Worm (Caenorhabditis elegans) whole organism, early embryonic: ENCODE measurements around the gene lin-33.

Experiments
- B0310.2 ChIP-seq: sonication (generic microtip); optimal IDR thresholded peaks from 2 replicates; lab custom pipeline; 2016; ENCODE audit warnings: mild to moderate bottlenecking, missing genetic modification characterization, missing compliant biosample characterization
- F13C5.2 ChIP-seq: sonication (generic microtip); optimal IDR thresholded peaks from 2 replicates; lab custom pipeline; 2017; ENCODE audit warnings: mild to moderate bottlenecking, missing genetic modification characterization, inconsistent platforms, missing compliant biosample characterization
- aly-1 ChIP-seq: sonication (generic microtip); optimal IDR thresholded peaks from 2 replicates; lab custom pipeline; 2016; ENCODE audit warnings: missing genetic modification characterization, missing compliant biosample characterization
- ama-1 ChIP-seq: fragments of 150-350 bp; optimal IDR thresholded peaks from 2 replicates; lab custom pipeline; 2014
- ceh-13 ChIP-seq: fragments of 200-800 bp; sonication (Bioruptor generic); optimal IDR thresholded peaks from 2 replicates; lab custom pipeline; 2018; ENCODE audit warnings: mild to moderate bottlenecking, missing genetic modification characterization, missing compliant biosample characterization
- ceh-36 ChIP-seq: sonication (generic microtip); optimal IDR thresholded peaks from 2 replicates; lab custom pipeline; 2016; ENCODE audit warnings: missing genetic modification characterization, inconsistent platforms, missing compliant biosample characterization
- ets-7 ChIP-seq: sonication (generic microtip); optimal IDR thresholded peaks from 2 replicates; lab custom pipeline; 2016; ENCODE audit warnings: missing genotype, missing genetic modification characterization, missing compliant biosample characterization
- flt-1 ChIP-seq: fragments of 200-800 bp; sonication (Bioruptor generic); IDR thresholded peaks from 2 replicates; pipeline ENCODE4 v1.3.6; 2022; ENCODE audit warnings: missing genetic modification characterization, missing compliant biosample characterization
- hmbx-1 ChIP-seq: sonication (generic microtip); optimal IDR thresholded peaks from 2 replicates; lab custom pipeline; 2016; ENCODE audit warnings: mild to moderate bottlenecking, missing genetic modification characterization, missing compliant biosample characterization
- hmg-4 ChIP-seq: fragments of 200-800 bp; sonication (Bioruptor generic); optimal IDR thresholded peaks from 2 replicates; lab custom pipeline; 2018; ENCODE audit warnings: mild to moderate bottlenecking, missing genetic modification characterization, missing compliant biosample characterization
- hnd-1 ChIP-seq: sonication (generic microtip); optimal IDR thresholded peaks from 2 replicates; lab custom pipeline; 2016; ENCODE audit warnings: missing genetic modification characterization, missing compliant biosample characterization
- pes-1 ChIP-seq: fragments of 200-800 bp; sonication (Bioruptor generic); IDR thresholded peaks from 2 replicates; pipeline ENCODE4 v1.3.6; 2022; ENCODE audit warnings: missing genetic modification reagents, missing genetic modification characterization, missing compliant biosample characterization
- scrt-1 ChIP-seq: fragments of 200-800 bp; sonication (Bioruptor generic); IDR thresholded peaks from 2 replicates; pipeline ENCODE4 v1.3.6; 2022; ENCODE audit warnings: missing genetic modification characterization, missing compliant biosample characterization
- sea-1 ChIP-seq: fragments of 200-800 bp; sonication (Bioruptor generic); conservative IDR thresholded peaks from 2 replicates; pipeline ENCODE4 v1.3.6; 2022; ENCODE audit warnings: missing genetic modification characterization, missing compliant biosample characterization
- tbx-11 ChIP-seq: fragments of 200-800 bp; sonication (Bioruptor generic); IDR thresholded peaks from 2 replicates; pipeline ENCODE4 v1.3.6; 2022; ENCODE audit warnings: missing genetic modification characterization, missing compliant biosample characterization
- tbx-37 ChIP-seq: fragments of 200-800 bp; sonication (Bioruptor generic); conservative IDR thresholded peaks from 2 replicates; pipeline ENCODE4 v1.3.6; 2022; ENCODE audit warnings: missing genetic modification reagents, missing genetic modification characterization, missing compliant biosample characterization
- tra-4 ChIP-seq: sonication (generic microtip); optimal IDR thresholded peaks from 2 replicates; lab custom pipeline; 2017; ENCODE audit warnings: missing genetic modification characterization, missing compliant biosample characterization

The lin-33 gene

DNA sequence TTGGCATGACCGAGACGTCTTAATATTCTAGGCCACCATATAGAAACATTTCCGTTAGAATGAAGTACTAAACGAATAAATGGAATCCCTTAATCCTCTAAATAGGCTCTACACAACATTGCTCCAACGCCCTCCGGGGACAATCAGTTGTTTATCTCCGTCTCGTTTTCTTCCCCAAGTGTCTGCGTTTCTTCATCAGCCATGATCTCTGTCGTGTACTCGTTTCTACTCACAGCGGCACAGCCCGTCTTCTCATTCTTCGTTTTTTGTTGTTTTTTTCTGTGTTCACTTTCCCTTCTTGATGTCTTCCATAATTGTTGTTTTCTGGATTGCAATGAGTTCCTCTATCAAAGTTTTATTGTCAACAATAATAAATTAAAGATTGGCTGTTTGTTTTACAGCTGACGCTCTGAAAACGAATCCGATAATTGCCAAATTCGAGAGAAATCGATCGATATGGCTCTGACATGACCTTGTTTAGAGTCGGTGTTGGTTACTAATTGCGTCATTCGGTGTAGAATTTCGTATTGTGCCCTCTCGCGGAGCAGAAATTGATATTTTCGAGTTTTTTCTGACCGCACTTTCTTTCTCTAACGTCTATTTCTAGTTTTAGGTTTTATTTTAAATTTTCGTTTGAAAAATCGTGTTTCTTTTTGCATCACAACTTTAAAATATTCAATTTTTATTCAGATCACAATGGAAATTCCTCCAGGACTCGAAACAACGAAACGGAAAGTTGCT is 11.0 kb downstream of the lin-33 start, which contains the start of gene pfkb-1.2:
pfkb-1.2 (plus strand) TSS at position 691 of the 741 bp plus-strand sequence.
- TF ChIP-seq aly-1 (peak; percentile 14), pes-1 (no peak)

DNA sequence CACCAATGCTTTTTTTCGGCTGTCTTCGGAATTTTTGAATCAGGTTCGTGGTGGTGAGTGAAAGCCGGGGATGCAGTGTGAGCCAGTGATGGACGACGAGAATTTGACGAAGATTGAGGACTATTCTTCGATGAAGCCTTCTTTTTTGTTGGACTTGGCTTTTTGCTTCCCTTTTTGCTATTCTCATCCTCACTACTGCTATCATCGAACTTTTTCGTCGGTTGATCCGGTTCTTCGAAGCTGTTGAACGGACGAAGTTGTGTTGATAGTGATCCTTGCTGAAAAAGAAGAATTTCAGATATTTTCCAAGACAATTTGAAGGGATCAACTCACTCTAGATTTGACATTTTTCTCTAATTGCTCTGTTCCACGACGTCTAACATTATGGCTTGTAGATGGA is 13.7 kb downstream of the lin-33 start:
- TF ChIP-seq tbx-11 (GFP tag; lab: Robert Waterston, UW): no peak

- TF ChIP-seq scrt-1 (GFP tag; lab: Robert Waterston, UW): no peak
- no peak for TF ChIP-seq B0310.2 (tag; lab: Kevin White, UChicago)
- TF ChIP-seq F13C5.2 (tag; lab: Kevin White, UChicago): no peak
- no peak for TF ChIP-seq hmbx-1 (tag; lab: Kevin White, UChicago)
- no peak for TF ChIP-seq pes-1
- no peak for TF ChIP-seq tra-4 (tag; lab: Kevin White, UChicago)
- no peak for TF ChIP-seq tbx-37 (GFP tag; lab: Robert Waterston, UW)
- no peak for TF ChIP-seq hmg-4 (GFP tag; lab: Kevin White, UChicago)
- no peak for TF ChIP-seq ceh-13 (GFP tag; lab: Kevin White, UChicago)
- TF ChIP-seq ama-1: no peak
- TF ChIP-seq tbx-11 (GFP tag; lab: Robert Waterston, UW): no peak
- TF ChIP-seq ceh-36 (tag; lab: Kevin White, UChicago): no peak
- no peak for TF ChIP-seq ets-7 (tag; lab: Kevin White, UChicago)
- TF ChIP-seq sea-1 (GFP tag; lab: Robert Waterston, UW): no peak
- no peak for TF ChIP-seq hnd-1 (tag; lab: Kevin White, UChicago)
- no peak for TF ChIP-seq flt-1 (GFP tag; lab: Robert Waterston, UW)
- TF ChIP-seq aly-1: no peak
Measured at ce11 chrIV:5945455-5945854, 15.0 kb downstream of the lin-33 start.

DNA sequence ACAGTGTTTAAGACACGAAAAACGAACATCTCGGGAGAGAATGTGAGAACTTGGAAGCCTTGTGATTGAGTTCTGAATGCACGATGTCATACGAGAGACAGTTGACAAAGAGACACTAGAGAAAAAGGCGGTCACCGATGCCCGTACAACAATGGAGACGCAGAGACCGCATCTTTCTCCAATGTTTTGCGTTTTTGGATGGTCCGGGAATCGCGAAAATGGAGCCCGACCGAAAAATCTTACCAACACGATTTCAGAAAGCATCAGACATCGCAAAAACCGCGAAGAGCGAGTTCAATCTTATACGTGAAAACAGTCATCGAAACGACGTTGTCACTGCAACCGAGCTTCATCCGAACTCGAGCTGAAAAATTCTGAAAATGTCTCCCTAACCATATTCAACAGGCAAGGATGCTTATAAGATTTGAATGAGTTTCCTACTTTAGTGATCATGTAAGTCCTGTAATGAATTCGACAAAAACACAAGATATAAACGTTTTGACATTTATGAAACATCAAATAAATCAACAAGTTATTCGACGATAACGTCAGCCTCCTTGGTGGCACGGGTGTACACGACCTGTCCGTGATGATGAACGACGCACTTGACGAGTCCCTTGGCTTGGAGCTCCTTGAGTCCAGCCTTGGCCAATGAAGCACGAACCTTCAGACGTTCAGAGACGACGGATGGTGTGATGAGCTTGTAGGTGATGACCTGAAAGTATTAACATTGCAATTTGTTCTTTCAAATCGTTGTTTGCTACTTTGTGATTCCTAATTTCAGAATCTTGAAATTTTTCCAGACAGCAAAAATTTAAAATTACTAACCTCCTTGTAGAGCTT is 16.4 kb downstream of the lin-33 start, which contains the start of gene inx-7:
inx-7 (minus strand) TSS at position 37 of the 843 bp plus-strand sequence.
- TF ChIP-seq ets-7 (tag; lab: Kevin White, UChicago) (no peak), hmg-4 (GFP tag; lab: Kevin White, UChicago) (no peak), sea-1 (GFP tag; lab: Robert Waterston, UW) (no peak), scrt-1 (GFP tag; lab: Robert Waterston, UW) (no peak), hnd-1 (tag; lab: Kevin White, UChicago) (no peak), ceh-13 (GFP tag; lab: Kevin White, UChicago) (no peak), tbx-11 (GFP tag; lab: Robert Waterston, UW) (no peak), tra-4 (tag; lab: Kevin White, UChicago) (no peak), F13C5.2 (tag; lab: Kevin White, UChicago) (no peak), B0310.2 (tag; lab: Kevin White, UChicago) (no peak), flt-1 (GFP tag; lab: Robert Waterston, UW) (no peak), ama-1 (no peak), aly-1 (no peak)

ce11 chrIV:5947555-5948151 is 17.2 kb downstream of the lin-33 start, which contains the start of gene rps-25:
Gene rps-25 (minus strand): TSS chrIV:5947605.
- TF ChIP-seq tra-4 (tag; lab: Kevin White, UChicago): no peak
- no peak for TF ChIP-seq tbx-37 (GFP tag; lab: Robert Waterston, UW)
- no peak for TF ChIP-seq ama-1
- no peak for TF ChIP-seq hmg-4 (GFP tag; lab: Kevin White, UChicago)
- no peak for TF ChIP-seq ets-7 (tag; lab: Kevin White, UChicago)
- no peak for TF ChIP-seq sea-1 (GFP tag; lab: Robert Waterston, UW)
- no peak for TF ChIP-seq tbx-11 (GFP tag; lab: Robert Waterston, UW)

ce11 chrIV:5948712-5949111 is 18.3 kb downstream of the lin-33 start:
- TF ChIP-seq tbx-37 (GFP tag; lab: Robert Waterston, UW) (no peak), ceh-13 (GFP tag; lab: Kevin White, UChicago) (no peak), ceh-36 (tag; lab: Kevin White, UChicago) (no peak), aly-1 (no peak), hnd-1 (tag; lab: Kevin White, UChicago) (no peak), tbx-11 (GFP tag; lab: Robert Waterston, UW) (no peak), hmg-4 (GFP tag; lab: Kevin White, UChicago) (no peak), ets-7 (tag; lab: Kevin White, UChicago) (no peak), ama-1 (no peak), scrt-1 (GFP tag; lab: Robert Waterston, UW) (no peak), flt-1 (GFP tag; lab: Robert Waterston, UW) (no peak)

DNA sequence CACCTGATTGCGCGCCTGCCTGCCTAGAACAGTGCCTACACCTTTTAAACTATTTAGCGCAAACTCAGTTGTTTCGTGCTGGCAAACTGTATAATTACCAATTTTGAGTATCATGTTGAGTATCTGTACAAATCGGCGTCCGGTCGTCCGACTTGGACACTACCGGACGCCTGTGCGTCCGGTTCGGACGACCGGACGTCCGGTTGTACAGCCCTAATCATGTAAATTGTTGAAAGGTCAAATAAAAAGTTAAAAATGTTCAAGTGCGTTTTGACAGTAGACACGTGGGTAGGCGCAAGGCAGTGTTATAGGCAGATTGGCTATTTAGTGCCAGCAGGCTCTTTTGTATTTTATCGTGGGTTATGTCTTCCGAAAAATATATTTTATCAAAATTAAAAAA is 19.5 kb downstream of the lin-33 start:
- TF ChIP-seq hmg-4 (GFP tag; lab: Kevin White, UChicago) (no peak), scrt-1 (GFP tag; lab: Robert Waterston, UW) (no peak), sea-1 (GFP tag; lab: Robert Waterston, UW) (no peak), ceh-36 (tag; lab: Kevin White, UChicago) (no peak), flt-1 (GFP tag; lab: Robert Waterston, UW) (no peak), tbx-11 (GFP tag; lab: Robert Waterston, UW) (no peak), tbx-37 (GFP tag; lab: Robert Waterston, UW) (no peak), ceh-13 (GFP tag; lab: Kevin White, UChicago) (no peak), hmbx-1 (tag; lab: Kevin White, UChicago) (no peak), F13C5.2 (tag; lab: Kevin White, UChicago) (no peak), aly-1 (no peak), B0310.2 (tag; lab: Kevin White, UChicago) (no peak), hnd-1 (tag; lab: Kevin White, UChicago) (no peak), pes-1 (no peak), tra-4 (tag; lab: Kevin White, UChicago) (no peak), ets-7 (tag; lab: Kevin White, UChicago) (no peak), ama-1 (no peak)
